Worm (Caenorhabditis elegans): Measurements from ENCODE around the gene F56D6.20.

- TF ChIP-seq ets-7 (tag; optimal IDR thresholded peaks at IDR 0.05) = no peak
- TF ChIP-seq ceh-13 (GFP tag; optimal IDR thresholded peaks at IDR 0.05) = no peak
- TF ChIP-seq F13C5.2 (tag; optimal IDR thresholded peaks at IDR 0.05) = no peak
- TF ChIP-seq ama-1 (optimal IDR thresholded peaks at IDR 0.05) = no peak
- TF ChIP-seq sea-1 (GFP tag; conservative IDR thresholded peaks at IDR 0.05) = no peak
Measured at ce11 chrIV:3875260-3875659, 37.4 kb upstream of the F56D6.20 start.
